Worm (Caenorhabditis elegans) whole organism, L3 larva: ENCODE results near the gene nhr-283.

Experiments used
- R02D3.7 ChIP-seq: fragments of 150-350 bp; optimal IDR thresholded peaks from 2 replicates; lab custom pipeline; 2014; ENCODE audit warnings: missing biosample characterization, missing genetic modification characterization
- ZK546.5 ChIP-seq: sonication (generic microtip); optimal IDR thresholded peaks from 2 replicates; lab custom pipeline; 2017; ENCODE audit warnings: missing biosample characterization, missing genetic modification characterization
- aly-2 ChIP-seq: fragments of 150-350 bp; optimal IDR thresholded peaks from 2 replicates; lab custom pipeline; 2014; ENCODE audit warnings: missing biosample characterization, missing genetic modification characterization
- ama-1 ChIP-seq: fragments of 150-350 bp; optimal IDR thresholded peaks from 2 replicates; lab custom pipeline; 2018
- ceh-82 ChIP-seq: fragments of 150-350 bp; optimal IDR thresholded peaks from 2 replicates; lab custom pipeline; 2014; ENCODE audit warnings: missing biosample characterization, missing genetic modification characterization
- ceh-9 ChIP-seq: sonication (generic microtip); optimal IDR thresholded peaks from 2 replicates; lab custom pipeline; 2018; ENCODE audit warnings: missing biosample characterization, missing genetic modification characterization
- daf-12 ChIP-seq: fragments of 150-350 bp; optimal IDR thresholded peaks from 2 replicates; lab custom pipeline; 2014; ENCODE audit warnings: missing biosample characterization, missing genetic modification reagents, missing genetic modification characterization
- egl-27 ChIP-seq: sonication (generic microtip); optimal IDR thresholded peaks from 4 replicates; lab custom pipeline; 2017; ENCODE audit warnings: missing biosample characterization, missing genetic modification reagents, missing genetic modification characterization
- egl-5 ChIP-seq: fragments of 150-350 bp; optimal IDR thresholded peaks from 2 replicates; lab custom pipeline; 2017; ENCODE audit warnings: missing biosample characterization, missing genetic modification reagents, missing genetic modification characterization, inconsistent platforms
- elt-2 ChIP-seq: sonication (generic microtip); optimal IDR thresholded peaks from 2 replicates; lab custom pipeline; 2016; ENCODE audit warnings: missing genetic modification reagents, mild to moderate bottlenecking, missing genetic modification characterization, missing compliant biosample characterization
- elt-3 ChIP-seq, 3 experiments: fragments of 150-350 bp in 1 of 3; sonication (generic microtip) in 2 of 3; optimal IDR thresholded peaks; 2 replicates in 2 of 3; 4 replicates in 1 of 3; lab custom pipeline; 2014 to 2017; ENCODE audit warnings: missing biosample characterization in 3 of 3, missing genetic modification characterization in 3 of 3
- fkh-10 ChIP-seq: sonication (generic microtip); optimal IDR thresholded peaks from 2 replicates; lab custom pipeline; 2017; ENCODE audit warnings: missing biosample characterization, missing genetic modification reagents, missing genetic modification characterization
- fkh-2 ChIP-seq: fragments of 150-350 bp; optimal IDR thresholded peaks from 2 replicates; lab custom pipeline; 2014; ENCODE audit warnings: missing biosample characterization, missing genetic modification reagents, missing genetic modification characterization
- hmg-11 ChIP-seq: sonication (generic microtip); optimal IDR thresholded peaks from 2 replicates; lab custom pipeline; 2016; ENCODE audit warnings: missing genetic modification characterization, missing compliant biosample characterization
- jun-1 ChIP-seq: fragments of 150-350 bp; optimal IDR thresholded peaks from 2 replicates; lab custom pipeline; 2014; ENCODE audit warnings: missing biosample characterization, missing genetic modification reagents, missing genetic modification characterization
- lin-39 ChIP-seq: fragments of 150-350 bp; optimal IDR thresholded peaks from 2 replicates; lab custom pipeline; 2018; ENCODE audit warnings: missing biosample characterization, missing genetic modification reagents, missing genetic modification characterization
- lsy-12 ChIP-seq: sonication (generic microtip); optimal IDR thresholded peaks from 2 replicates; lab custom pipeline; 2016; ENCODE audit warnings: mild to moderate bottlenecking, missing genetic modification characterization, missing compliant biosample characterization
- mdl-1 ChIP-seq: fragments of 150-350 bp; optimal IDR thresholded peaks from 2 replicates; lab custom pipeline; 2014; ENCODE audit warnings: missing biosample characterization, missing genetic modification characterization
- mml-1 ChIP-seq: fragments of 150-350 bp; sonication (generic microtip); optimal IDR thresholded peaks from 3 replicates; lab custom pipeline; 2014; ENCODE audit warnings: missing biosample characterization, missing genetic modification characterization
- nfya-1 ChIP-seq: sonication (generic microtip); optimal IDR thresholded peaks from 2 replicates; lab custom pipeline; 2017; ENCODE audit warnings: missing genetic modification characterization, mild to moderate bottlenecking, missing compliant biosample characterization, antibody characterized with exemption, moderate library complexity; ENCODE audit not compliant: insufficient read depth
- nhr-12 ChIP-seq: fragments of 150-350 bp; optimal IDR thresholded peaks from 2 replicates; lab custom pipeline; 2014; ENCODE audit warnings: missing biosample characterization, missing genetic modification characterization
- nhr-23 ChIP-seq: fragments of 150-350 bp; optimal IDR thresholded peaks from 2 replicates; lab custom pipeline; 2014; ENCODE audit warnings: missing biosample characterization, missing genetic modification reagents, missing genetic modification characterization
- nhr-237 ChIP-seq: fragments of 150-350 bp; optimal IDR thresholded peaks from 2 replicates; lab custom pipeline; 2014; ENCODE audit warnings: missing biosample characterization, missing genetic modification characterization
- nhr-28 ChIP-seq: fragments of 150-350 bp; optimal IDR thresholded peaks from 2 replicates; lab custom pipeline; 2014; ENCODE audit warnings: missing biosample characterization, missing genetic modification characterization
- nhr-67 ChIP-seq: fragments of 150-350 bp; optimal IDR thresholded peaks from 2 replicates; lab custom pipeline; 2014; ENCODE audit warnings: missing biosample characterization, missing genetic modification characterization
- nhr-76 ChIP-seq: fragments of 150-350 bp; sonication (generic microtip); optimal IDR thresholded peaks from 5 replicates; lab custom pipeline; 2014; ENCODE audit warnings: missing biosample characterization, missing genetic modification characterization
- nhr-77 ChIP-seq: fragments of 150-350 bp; optimal IDR thresholded peaks from 2 replicates; lab custom pipeline; 2014; ENCODE audit warnings: missing biosample characterization, missing genetic modification characterization
- pha-4 ChIP-seq: fragments of 150-350 bp; optimal IDR thresholded peaks from 2 replicates; lab custom pipeline; 2014; ENCODE audit warnings: missing biosample characterization, missing genetic modification reagents, missing genetic modification characterization
- sea-2 ChIP-seq: fragments of 150-350 bp; sonication (generic microtip); optimal IDR thresholded peaks from 4 replicates; lab custom pipeline; 2014; ENCODE audit warnings: missing biosample characterization, missing genetic modification reagents, missing genetic modification characterization
- skn-1 ChIP-seq: fragments of 150-350 bp; optimal IDR thresholded peaks from 2 replicates; lab custom pipeline; 2014; ENCODE audit warnings: missing biosample characterization, missing genetic modification characterization
- snpc-4 ChIP-seq: fragments of 150-350 bp; optimal IDR thresholded peaks from 2 replicates; lab custom pipeline; 2014; ENCODE audit warnings: missing biosample characterization, missing genetic modification characterization
- tbx-2 ChIP-seq: sonication (generic microtip); optimal IDR thresholded peaks from 2 replicates; lab custom pipeline; 2016; ENCODE audit warnings: mild to moderate bottlenecking, missing genetic modification characterization, missing compliant biosample characterization
- unc-39 ChIP-seq: sonication (generic microtip); optimal IDR thresholded peaks from 4 replicates; lab custom pipeline; 2017; ENCODE audit warnings: missing biosample characterization, missing genetic modification characterization
- unc-62 ChIP-seq: fragments of 150-350 bp; sonication (generic microtip); optimal IDR thresholded peaks from 4 replicates; lab custom pipeline; 2014; ENCODE audit warnings: missing biosample characterization, missing genetic modification reagents, missing genetic modification characterization
- ztf-11 ChIP-seq: fragments of 150-350 bp; optimal IDR thresholded peaks from 2 replicates; lab custom pipeline; 2014; ENCODE audit warnings: missing biosample characterization, missing genetic modification characterization
- ztf-4 ChIP-seq: fragments of 150-350 bp; optimal IDR thresholded peaks from 2 replicates; lab custom pipeline; 2014; ENCODE audit warnings: missing biosample characterization, missing genetic modification characterization

The nhr-283 gene

DNA sequence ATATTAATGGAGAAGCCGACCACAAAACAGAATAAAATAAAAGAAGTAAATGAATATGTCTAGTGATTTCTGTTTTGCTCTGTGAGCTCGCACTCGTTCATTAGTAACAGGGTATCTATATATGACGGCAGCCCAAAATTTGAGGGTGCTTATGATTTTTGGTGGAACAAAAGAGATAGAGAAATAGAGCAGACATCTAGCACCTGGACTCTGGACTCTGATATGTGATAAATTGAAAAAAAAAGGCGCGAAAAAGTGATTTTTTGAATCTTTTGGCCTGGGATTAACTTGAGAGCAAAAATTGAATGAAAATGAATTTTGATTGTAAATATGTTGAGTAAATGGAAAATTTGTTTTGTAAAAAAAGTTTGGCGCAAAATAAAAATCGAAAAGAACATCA lies at the start of gene nhr-283:
nhr-283 (minus strand) TSS at position 101 of the 400 bp plus-strand sequence.
- no peak for TF ChIP-seq nhr-28 (tag; lab: Kevin White, UChicago)
- no peak for TF ChIP-seq nhr-237
- TF ChIP-seq mml-1 (tag; lab: Kevin White, UChicago): no peak
- no peak for TF ChIP-seq ZK546.5 (tag; lab: Kevin White, UChicago)
- no peak for TF ChIP-seq unc-39 (tag; lab: Kevin White, UChicago)
- no peak for TF ChIP-seq jun-1 (tag; lab: Kevin White, UChicago)
- TF ChIP-seq nhr-12 (tag; lab: Kevin White, UChicago): no peak

DNA sequence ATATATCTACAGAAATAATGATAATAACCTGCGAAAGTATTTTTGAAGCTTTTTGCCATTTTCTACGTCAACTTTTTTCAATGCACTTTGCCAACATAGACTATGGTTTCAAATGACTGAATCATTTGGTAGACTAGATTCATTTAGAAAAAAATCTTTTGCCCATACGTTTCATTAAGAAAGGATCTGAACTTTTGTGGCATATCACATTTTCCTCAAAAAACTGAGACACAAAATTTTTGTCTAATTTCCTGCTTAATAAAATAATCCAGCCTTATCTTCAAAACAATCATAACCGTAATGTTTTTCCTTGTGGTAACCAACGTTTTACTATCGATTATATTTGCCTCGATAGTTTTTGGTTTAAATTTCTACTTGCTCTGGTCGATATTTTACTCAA lies 49.6 kb upstream of the nhr-283 start, which contains the start of gene srbc-51:
srbc-51 (plus strand) TSS at position 301 of the 400 bp plus-strand sequence.
- TF ChIP-seq ceh-9 (tag; lab: Kevin White, UChicago): no peak
- TF ChIP-seq elt-2 (tag; lab: Kevin White, UChicago): no peak
- no peak for TF ChIP-seq fkh-10 (GFP tag; lab: Kevin White, UChicago)
- no peak for TF ChIP-seq nhr-67 (tag; lab: Kevin White, UChicago)
- no peak for TF ChIP-seq nhr-76 (tag; lab: Kevin White, UChicago)
- TF ChIP-seq skn-1 (tag; lab: Kevin White, UChicago): no peak
- TF ChIP-seq ceh-82 (tag; lab: Kevin White, UChicago): no peak
- no peak for TF ChIP-seq ZK546.5 (tag; lab: Kevin White, UChicago)
- no peak for TF ChIP-seq fkh-2 (tag; lab: Kevin White, UChicago)
- TF ChIP-seq hmg-11 (tag; lab: Kevin White, UChicago): no peak
- TF ChIP-seq unc-62: no peak
- TF ChIP-seq pha-4 (tag; lab: Kevin White, UChicago): no peak
- no peak for TF ChIP-seq snpc-4 (tag; lab: Kevin White, UChicago)
- TF ChIP-seq ztf-4 (tag; lab: Kevin White, UChicago): no peak
- TF ChIP-seq nhr-77 (tag; lab: Kevin White, UChicago): no peak
- TF ChIP-seq tbx-2 (tag; lab: Kevin White, UChicago): no peak

DNA sequence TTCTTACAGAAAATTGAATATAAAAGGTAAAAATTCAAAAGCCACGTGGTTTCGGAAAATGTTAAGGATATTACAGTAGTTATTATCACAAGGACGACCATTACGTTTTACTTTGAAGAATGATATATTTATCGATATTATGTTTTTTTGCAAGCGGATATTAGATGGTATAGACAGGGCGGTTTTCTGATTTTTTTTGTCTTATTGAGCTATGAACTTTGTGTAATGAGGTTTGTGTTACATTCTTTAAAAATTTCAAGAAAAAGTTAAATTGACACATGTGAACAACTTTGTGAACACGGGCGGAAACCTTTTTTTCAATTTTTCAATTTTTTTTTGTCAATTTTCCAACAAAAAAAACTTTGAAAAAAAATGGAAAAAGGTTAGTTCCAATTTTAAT lies 48.3 kb upstream of the nhr-283 start, which contains the start of gene srbc-50:
srbc-50 (minus strand) TSS at position 101 of the 400 bp plus-strand sequence.
- TF ChIP-seq aly-2: no peak
- no peak for TF ChIP-seq fkh-2 (tag; lab: Kevin White, UChicago)
- no peak for TF ChIP-seq ztf-4 (tag; lab: Kevin White, UChicago)
- TF ChIP-seq daf-12 (tag; lab: Kevin White, UChicago): no peak
- TF ChIP-seq lin-39 (tag; lab: Kevin White, UChicago): no peak
- no peak for TF ChIP-seq jun-1 (tag; lab: Kevin White, UChicago)
- TF ChIP-seq ztf-11: no peak
- TF ChIP-seq egl-5 (tag; lab: Kevin White, UChicago): no peak
- TF ChIP-seq elt-3 (tag; optimal IDR thresholded peaks at IDR 0.05; lab: Kevin White, UChicago): no peak
- TF ChIP-seq lsy-12 (tag; lab: Kevin White, UChicago): no peak
- TF ChIP-seq ceh-9 (tag; lab: Kevin White, UChicago): no peak
- TF ChIP-seq, all 47 proteins: peak for 0

DNA sequence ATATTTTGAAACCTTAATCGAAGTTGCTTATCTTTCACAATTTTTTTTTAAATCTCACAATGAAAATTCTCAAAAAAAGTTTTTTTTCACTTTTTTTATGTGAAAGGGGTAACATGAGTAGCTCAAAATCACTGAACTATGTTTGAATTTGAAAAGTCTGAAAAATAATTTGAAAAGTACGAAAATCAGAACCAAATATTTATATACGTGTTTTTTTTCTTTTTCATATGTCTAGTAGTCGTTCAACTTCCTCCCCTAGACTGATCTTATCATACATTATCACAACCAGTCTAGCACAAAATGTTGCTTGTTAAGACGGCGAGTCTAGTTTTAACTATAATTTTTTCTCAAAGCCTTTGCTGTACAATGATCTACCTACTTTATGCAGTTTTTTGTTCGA lies 44.8 kb upstream of the nhr-283 start, which contains the start of gene srbc-49:
srbc-49 (plus strand) TSS at position 301 of the 400 bp plus-strand sequence.
- no peak for TF ChIP-seq ztf-4 (tag; lab: Kevin White, UChicago)
- TF ChIP-seq daf-12 (tag; lab: Kevin White, UChicago): no peak
- TF ChIP-seq nhr-23 (tag; lab: Kevin White, UChicago): no peak
- TF ChIP-seq nhr-77 (tag; lab: Kevin White, UChicago): no peak
- no peak for TF ChIP-seq ceh-82 (tag; lab: Kevin White, UChicago)
- TF ChIP-seq egl-27 (tag; lab: Kevin White, UChicago): no peak
- TF ChIP-seq nhr-237: no peak
- TF ChIP-seq ama-1 (lab: Kevin White, UChicago): no peak
- TF ChIP-seq pha-4 (tag; lab: Kevin White, UChicago): no peak
- no peak for TF ChIP-seq R02D3.7 (tag; lab: Kevin White, UChicago)
- no peak for TF ChIP-seq unc-62
- no peak for TF ChIP-seq nfya-1
- no peak for TF ChIP-seq fkh-10 (GFP tag; lab: Kevin White, UChicago)
- TF ChIP-seq snpc-4 (tag; lab: Kevin White, UChicago): no peak
- no peak for TF ChIP-seq nhr-28 (tag; lab: Kevin White, UChicago)
- TF ChIP-seq ceh-9 (tag; lab: Kevin White, UChicago): no peak
- no peak for TF ChIP-seq mdl-1 (tag; lab: Kevin White, UChicago)
- TF ChIP-seq sea-2: no peak
- no peak for TF ChIP-seq jun-1 (tag; lab: Kevin White, UChicago)
